Worm (Caenorhabditis elegans) whole organism, young adult: ENCODE data around the gene F47B8.18.

Source experiments
- B0035.1 ChIP-seq: sonication (generic microtip); optimal IDR thresholded peaks from 2 replicates; lab custom pipeline; 2016; ENCODE audit warnings: missing genetic modification characterization, mild to moderate bottlenecking, missing compliant biosample characterization, missing genotype, missing genetic modification reagents
- C17E4.6 ChIP-seq: fragments of 200-800 bp; sonication (Bioruptor generic); IDR thresholded peaks from 2 replicates; pipeline ENCODE4 v1.3.6; 2022; ENCODE audit warnings: missing genetic modification reagents, missing genetic modification characterization, missing compliant biosample characterization
- F33H1.4 ChIP-seq: fragments of 200-800 bp; sonication (Bioruptor generic); IDR thresholded peaks from 2 replicates; pipeline ENCODE4 v1.3.6; 2022; ENCODE audit warnings: missing genetic modification reagents, missing genetic modification characterization, missing compliant biosample characterization
- F55B11.4 ChIP-seq: sonication (generic microtip); optimal IDR thresholded peaks from 2 replicates; lab custom pipeline; 2016; ENCODE audit warnings: missing compliant biosample characterization, missing genetic modification characterization, borderline replicate concordance; ENCODE audit not compliant: insufficient read depth
- ZK185.1 ChIP-seq: sonication (generic microtip); optimal IDR thresholded peaks from 2 replicates; lab custom pipeline; 2016; ENCODE audit warnings: mild to moderate bottlenecking, missing genetic modification characterization, missing compliant biosample characterization; ENCODE audit not compliant: poor library complexity, severe bottlenecking
- athp-1 ChIP-seq: sonication (generic microtip); optimal IDR thresholded peaks from 2 replicates; lab custom pipeline; 2017; ENCODE audit warnings: mild to moderate bottlenecking, missing genetic modification characterization, missing compliant biosample characterization
- bed-2 ChIP-seq: fragments of 200-800 bp; sonication (Bioruptor generic); IDR thresholded peaks from 2 replicates; pipeline ENCODE4 v1.3.6; 2022; ENCODE audit warnings: missing genetic modification reagents, missing genetic modification characterization, missing compliant biosample characterization
- cebp-2 ChIP-seq: fragments of 200-800 bp; sonication (Bioruptor generic); IDR thresholded peaks from 2 replicates; pipeline ENCODE4 v1.3.6; 2022; ENCODE audit warnings: missing genetic modification characterization, missing compliant biosample characterization
- die-1 ChIP-seq: sonication (generic microtip); optimal IDR thresholded peaks from 2 replicates; lab custom pipeline; 2016; ENCODE audit warnings: missing genotype, mild to moderate bottlenecking, missing genetic modification characterization, missing compliant biosample characterization
- dpff-1 ChIP-seq: sonication (generic microtip); optimal IDR thresholded peaks from 2 replicates; lab custom pipeline; 2017; ENCODE audit warnings: mild to moderate bottlenecking, missing genetic modification characterization, missing compliant biosample characterization
- dpl-1 ChIP-seq: fragments of 150-350 bp; optimal IDR thresholded peaks from 2 replicates; lab custom pipeline; 2014; ENCODE audit warnings: missing biosample characterization, missing genetic modification reagents, missing genetic modification characterization
- efl-1 ChIP-seq: fragments of 150-350 bp; optimal IDR thresholded peaks from 2 replicates; lab custom pipeline; 2014; ENCODE audit warnings: missing biosample characterization, missing genetic modification reagents, missing genetic modification characterization
- egl-44 ChIP-seq: fragments of 200-800 bp; sonication (Bioruptor generic); IDR thresholded peaks from 2 replicates; pipeline ENCODE4 v1.3.6; 2022; ENCODE audit warnings: missing genetic modification reagents, missing genetic modification characterization, missing compliant biosample characterization
- ets-4 ChIP-seq: fragments of 200-800 bp; sonication (Bioruptor generic); optimal IDR thresholded peaks from 2 replicates; lab custom pipeline; 2018; ENCODE audit warnings: mild to moderate bottlenecking, missing genetic modification characterization, missing compliant biosample characterization
- him-1 ChIP-seq: sonication (generic microtip); optimal IDR thresholded peaks from 2 replicates; lab custom pipeline; 2016; ENCODE audit warnings: missing genotype, missing genetic modification reagents, missing genetic modification characterization, missing compliant biosample characterization
- hlh-12 ChIP-seq: sonication (generic microtip); optimal IDR thresholded peaks from 2 replicates; lab custom pipeline; 2016; ENCODE audit warnings: missing genetic modification characterization, missing compliant biosample characterization
- lag-1 ChIP-seq: fragments of 200-800 bp; sonication (Bioruptor generic); IDR thresholded peaks from 2 replicates; pipeline ENCODE4 v1.3.6; 2022; ENCODE audit warnings: missing genetic modification reagents, missing genetic modification characterization, missing compliant biosample characterization
- let-526 ChIP-seq: fragments of 200-800 bp; sonication (Bioruptor generic); IDR thresholded peaks from 2 replicates; pipeline ENCODE4 v1.3.6; 2022; ENCODE audit warnings: missing genetic modification reagents, missing genetic modification characterization, missing compliant biosample characterization
- lin-26 ChIP-seq: fragments of 200-800 bp; sonication (Bioruptor generic); IDR thresholded peaks from 2 replicates; pipeline ENCODE4 v1.3.6; 2022; ENCODE audit warnings: missing genetic modification reagents, missing genetic modification characterization, missing compliant biosample characterization
- lin-54 ChIP-seq: fragments of 200-800 bp; sonication (Bioruptor generic); optimal IDR thresholded peaks from 2 replicates; lab custom pipeline; 2018; ENCODE audit warnings: mild to moderate bottlenecking, missing genetic modification characterization, missing compliant biosample characterization
- lir-1 ChIP-seq: fragments of 200-800 bp; sonication (Bioruptor generic); conservative IDR thresholded peaks from 2 replicates; pipeline ENCODE4 v1.3.6; 2022; ENCODE audit warnings: missing genetic modification reagents, missing genetic modification characterization, missing compliant biosample characterization
- madf-6 ChIP-seq: fragments of 200-800 bp; sonication (Bioruptor generic); IDR thresholded peaks from 2 replicates; pipeline ENCODE4 v1.3.6; 2022; ENCODE audit warnings: missing genetic modification reagents, missing genetic modification characterization, missing compliant biosample characterization
- nfya-2 ChIP-seq: fragments of 200-800 bp; sonication (Bioruptor generic); IDR thresholded peaks from 2 replicates; pipeline ENCODE4 v1.3.6; 2022; ENCODE audit warnings: missing genetic modification reagents, missing genetic modification characterization, missing compliant biosample characterization
- nfyb-1 ChIP-seq: fragments of 200-800 bp; sonication (Bioruptor generic); IDR thresholded peaks from 2 replicates; pipeline ENCODE4 v1.3.6; 2022; ENCODE audit warnings: missing genetic modification reagents, missing genetic modification characterization, missing compliant biosample characterization
- nhr-80 ChIP-seq: sonication (generic microtip); optimal IDR thresholded peaks from 2 replicates; lab custom pipeline; 2016; ENCODE audit warnings: missing genetic modification characterization, missing compliant biosample characterization
- pbrm-1 ChIP-seq: fragments of 200-800 bp; sonication (Bioruptor generic); IDR thresholded peaks from 2 replicates; pipeline ENCODE4 v1.3.6; 2022; ENCODE audit warnings: missing genetic modification reagents, missing genetic modification characterization, missing compliant biosample characterization
- repo-1 ChIP-seq: sonication (generic microtip); optimal IDR thresholded peaks from 2 replicates; lab custom pipeline; 2017; ENCODE audit warnings: mild to moderate bottlenecking, missing genetic modification characterization, missing compliant biosample characterization
- rpc-1 ChIP-seq, 2 experiments: fragments of 150-350 bp in 1 of 2; sonication (generic microtip) in 1 of 2; optimal IDR thresholded peaks; 2 replicates each; lab custom pipeline; 2014 to 2018; ENCODE audit warnings: missing biosample characterization in 1 of 2, missing genetic modification characterization in 1 of 2, missing genetic modification reagents in 1 of 2, missing genotype in 1 of 2
- snpc-1.3 ChIP-seq: sonication (generic microtip); optimal IDR thresholded peaks from 2 replicates; lab custom pipeline; 2017; ENCODE audit warnings: missing genetic modification characterization, mild to moderate bottlenecking, missing compliant biosample characterization, antibody characterized with exemption, moderate library complexity, missing genotype, missing genetic modification reagents; ENCODE audit not compliant: insufficient read depth
- tbp1 ChIP-seq: fragments of 200-800 bp; sonication (Bioruptor generic); optimal IDR thresholded peaks from 2 replicates; lab custom pipeline; 2018; ENCODE audit warnings: mild to moderate bottlenecking, missing genetic modification characterization, missing compliant biosample characterization
- tbx-9 ChIP-seq: sonication (generic microtip); optimal IDR thresholded peaks from 2 replicates; lab custom pipeline; 2016; ENCODE audit warnings: borderline replicate concordance, missing genetic modification characterization, inconsistent platforms, missing compliant biosample characterization
- zfh-2 ChIP-seq: fragments of 200-800 bp; sonication (Bioruptor generic); conservative IDR thresholded peaks from 2 replicates; pipeline ENCODE4 v1.3.6; 2022; ENCODE audit warnings: missing genetic modification reagents, missing genetic modification characterization, missing compliant biosample characterization
- ztf-18 ChIP-seq: sonication (generic microtip); optimal IDR thresholded peaks from 2 replicates; lab custom pipeline; 2016; ENCODE audit warnings: missing genotype, mild to moderate bottlenecking, missing genetic modification characterization, missing compliant biosample characterization
- ztf-25 ChIP-seq: fragments of 200-800 bp; sonication (Bioruptor generic); IDR thresholded peaks from 2 replicates; pipeline ENCODE4 v1.3.6; 2022; ENCODE audit warnings: missing genetic modification reagents, missing genetic modification characterization, missing compliant biosample characterization
- ztf-26 ChIP-seq: sonication (generic microtip); optimal IDR thresholded peaks from 2 replicates; lab custom pipeline; 2017; ENCODE audit warnings: missing genetic modification characterization, missing compliant biosample characterization
- ztf-28 ChIP-seq: fragments of 200-800 bp; sonication (Bioruptor generic); IDR thresholded peaks from 2 replicates; pipeline ENCODE4 v1.3.6; 2022; ENCODE audit warnings: missing genetic modification reagents, missing genetic modification characterization, missing compliant biosample characterization

F47B8.18 gene

ce11 chrV:14336655-14337054 lies 11.4 kb upstream of the F47B8.18 start, which contains the start of gene srm-6:
srm-6 (plus strand) TSS chrV:14336955.
- TF ChIP-seq F33H1.4 = no peak
- no peak for TF ChIP-seq ztf-18 (tag; lab: Kevin White, UChicago)
- TF ChIP-seq tbx-9 (tag; lab: Kevin White, UChicago) = no peak
- TF ChIP-seq F55B11.4 (tag; lab: Kevin White, UChicago) = no peak
- TF ChIP-seq lin-26 (GFP tag; lab: Robert Waterston, UW) = no peak
- TF ChIP-seq nfyb-1 (GFP tag; lab: Robert Waterston, UW) = no peak
- TF ChIP-seq snpc-1.3 (tag; lab: Kevin White, UChicago) = no peak
- TF ChIP-seq zfh-2 (GFP tag; lab: Robert Waterston, UW) = no peak

DNA sequence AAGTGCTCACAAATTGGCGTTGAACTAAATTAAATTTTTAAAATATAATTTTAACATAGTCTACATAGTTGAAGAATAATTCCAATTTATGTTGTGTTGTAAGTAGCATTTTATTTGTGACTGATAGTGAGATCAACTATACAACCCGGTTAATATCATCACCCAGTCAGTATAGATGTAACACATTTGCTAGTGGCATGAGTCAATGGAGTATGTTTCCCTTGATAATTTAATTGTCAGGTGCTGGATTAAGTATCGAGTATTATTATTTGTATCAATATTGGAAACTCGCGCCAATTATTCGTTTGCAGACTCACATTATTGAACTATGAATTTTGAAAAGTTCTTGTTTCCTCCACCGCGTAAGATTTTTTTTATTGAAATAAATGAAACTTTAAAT lies 9.6 kb upstream of the F47B8.18 start, which contains the start of gene srm-5:
Gene srm-5 (plus strand): TSS at position 301 of the 400 bp plus-strand sequence.
- TF ChIP-seq egl-44 (GFP tag; lab: Robert Waterston, UW) = no peak
- TF ChIP-seq nhr-80 = no peak
- no peak for TF ChIP-seq C17E4.6 (GFP tag; lab: Robert Waterston, UW)
- no peak for TF ChIP-seq B0035.1
- TF ChIP-seq die-1 (tag; lab: Kevin White, UChicago) = no peak
- no peak for TF ChIP-seq ztf-26 (tag; lab: Kevin White, UChicago)
- TF ChIP-seq cebp-2 (GFP tag; lab: Robert Waterston, UW) = no peak
- no peak for TF ChIP-seq madf-6 (GFP tag; lab: Robert Waterston, UW)
- no peak for TF ChIP-seq lin-54 (GFP tag; lab: Kevin White, UChicago)
- TF ChIP-seq lag-1 (GFP tag; lab: Robert Waterston, UW) = no peak
- TF ChIP-seq, all 124 proteins: peak for 0

DNA sequence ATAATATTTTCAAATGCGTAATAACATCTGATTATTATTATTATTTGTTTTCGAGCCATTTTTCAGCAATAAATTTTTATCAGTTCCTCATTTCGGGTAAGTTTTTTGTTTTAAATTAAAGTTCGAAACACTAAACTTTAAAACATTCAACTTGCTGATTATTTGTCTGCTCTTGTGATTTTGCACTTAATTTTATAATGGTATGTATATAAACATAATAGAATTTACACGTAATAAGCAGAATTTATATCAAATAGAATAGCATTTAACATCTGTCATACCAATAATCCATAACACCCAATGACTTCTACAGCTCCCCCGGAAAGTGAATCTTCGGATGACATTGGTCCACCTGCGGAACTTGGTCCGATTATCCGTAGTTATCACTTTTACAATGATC lies 7.9 kb upstream of the F47B8.18 start, which contains the start of gene srm-4:
Gene srm-4 (plus strand): TSS at position 301 of the 400 bp plus-strand sequence.
- TF ChIP-seq rpc-1 (optimal IDR thresholded peaks at IDR 0.05; lab: Kevin White, UChicago) = no peak
- no peak for TF ChIP-seq rpc-1 (tag; optimal IDR thresholded peaks at IDR 0.05; lab: Kevin White, UChicago)
- no peak for TF ChIP-seq ZK185.1 (tag; lab: Kevin White, UChicago)
- no peak for TF ChIP-seq let-526 (GFP tag; lab: Robert Waterston, UW)
- TF ChIP-seq ets-4 (GFP tag; lab: Kevin White, UChicago) = no peak
- no peak for TF ChIP-seq dpff-1 (tag; lab: Kevin White, UChicago)
- TF ChIP-seq dpl-1 = no peak
- no peak for TF ChIP-seq nfya-2
- no peak for TF ChIP-seq repo-1
- TF ChIP-seq pbrm-1 (GFP tag; lab: Robert Waterston, UW) = no peak
- no peak for TF ChIP-seq athp-1 (tag; lab: Kevin White, UChicago)
- TF ChIP-seq tbp1 (GFP tag; lab: Kevin White, UChicago) = no peak
- TF ChIP-seq lir-1 = no peak
- TF ChIP-seq bed-2 (GFP tag; lab: Robert Waterston, UW) = no peak
- TF ChIP-seq ztf-28 = no peak
- TF ChIP-seq ztf-25 (GFP tag; lab: Robert Waterston, UW) = no peak
- TF ChIP-seq efl-1 (GFP tag; lab: Kevin White, UChicago) = no peak
- TF ChIP-seq him-1 (tag; lab: Kevin White, UChicago) = no peak
- TF ChIP-seq lin-54 (GFP tag; lab: Kevin White, UChicago) = no peak
- TF ChIP-seq hlh-12 (tag; lab: Kevin White, UChicago) = no peak
